Worm (Caenorhabditis elegans): ENCODE measurements around the gene fbxb-78.

Gene fbxb-78

DNA sequence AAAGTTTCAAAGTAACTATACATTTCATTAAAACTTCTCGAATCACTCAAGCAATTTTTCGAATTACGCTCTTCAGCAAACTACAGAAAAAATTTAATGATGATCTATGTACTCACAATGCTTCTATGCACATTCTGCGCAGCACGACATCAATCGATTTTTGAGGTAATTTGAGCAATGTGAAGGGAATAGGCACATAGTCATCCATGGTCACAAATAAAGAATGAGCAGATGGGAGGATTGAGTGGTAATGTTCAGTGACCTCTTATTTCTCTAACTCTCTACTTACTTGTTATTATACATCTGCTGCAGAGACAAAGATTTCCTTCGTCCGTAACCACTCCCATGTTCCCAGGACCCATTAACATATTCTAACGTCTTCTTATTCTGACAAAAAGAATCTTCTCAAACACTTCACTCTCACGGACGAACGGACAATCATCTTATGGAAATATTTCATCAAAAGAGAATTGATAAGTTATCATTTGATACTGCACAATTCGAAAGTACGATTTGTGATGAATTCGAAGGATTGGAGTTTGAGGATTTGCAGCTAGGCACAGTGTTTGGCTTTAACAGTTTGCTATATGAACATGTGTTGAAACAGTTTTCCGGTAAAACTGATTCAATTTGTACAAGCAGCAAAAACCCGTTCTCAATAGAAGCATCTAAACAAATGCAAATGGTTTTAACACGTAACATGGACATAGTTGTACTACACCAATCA lies 18.7 kb downstream of the fbxb-78 start, which contains the start of the genes fbxb-77 and Y17G9B.11:
Gene fbxb-77, minus strand, starts transcription at position 229 of the 727 bp plus-strand sequence.
Gene Y17G9B.11, plus strand, starts transcription at position 677 of the 727 bp plus-strand sequence.
- TF ChIP-seq egl-27 (tag; optimal IDR thresholded peaks at IDR 0.05), result no peak
- TF ChIP-seq hpl-2 (GFP tag; optimal IDR thresholded peaks at IDR 0.05), result no peak
- TF ChIP-seq nhr-84 (tag; optimal IDR thresholded peaks at IDR 0.05), result no peak
- TF ChIP-seq nhr-12 (tag; optimal IDR thresholded peaks at IDR 0.05), result no peak
- TF ChIP-seq mep-1 (tag; optimal IDR thresholded peaks at IDR 0.05), result no peak
- TF ChIP-seq lin-15B (tag; optimal IDR thresholded peaks at IDR 0.05), result no peak
- no peak for TF ChIP-seq unc-130 (tag; optimal IDR thresholded peaks at IDR 0.05)
- no peak for TF ChIP-seq sup-37 (GFP tag; optimal IDR thresholded peaks at IDR 0.05)
- TF ChIP-seq elt-2 (tag; optimal IDR thresholded peaks at IDR 0.05), result no peak
- no peak for TF ChIP-seq C04F5.9 (tag; optimal IDR thresholded peaks at IDR 0.05)
- TF ChIP-seq ceh-90 (tag; optimal IDR thresholded peaks at IDR 0.05), result no peak

DNA sequence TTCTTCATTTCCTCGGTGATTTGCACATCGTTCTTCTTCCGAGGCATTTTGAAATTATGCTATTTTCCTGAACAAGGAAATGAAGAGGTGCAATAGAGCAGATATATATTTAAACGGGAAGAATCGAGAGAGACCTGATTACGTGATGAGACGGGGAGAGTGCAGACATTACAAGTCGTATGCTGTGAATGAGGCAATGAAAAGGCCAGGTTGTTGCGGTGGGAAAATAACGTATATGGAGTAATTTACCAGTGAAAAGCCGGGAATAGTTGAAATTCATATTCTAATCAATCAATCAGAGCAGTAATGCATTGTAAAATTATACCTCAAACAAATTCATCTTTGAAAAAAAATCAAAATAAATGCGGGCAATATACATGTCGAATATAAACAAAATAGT lies 21.3 kb downstream of the fbxb-78 start, which contains the start of gene Y17G9B.8:
Gene Y17G9B.8, minus strand, starts transcription at position 182 of the 400 bp plus-strand sequence.
- TF ChIP-seq lsy-2 (tag; optimal IDR thresholded peaks at IDR 0.05) (peak; percentile 10 to 33), lin-13 (GFP tag; optimal IDR thresholded peaks at IDR 0.05) (no peak)

DNA sequence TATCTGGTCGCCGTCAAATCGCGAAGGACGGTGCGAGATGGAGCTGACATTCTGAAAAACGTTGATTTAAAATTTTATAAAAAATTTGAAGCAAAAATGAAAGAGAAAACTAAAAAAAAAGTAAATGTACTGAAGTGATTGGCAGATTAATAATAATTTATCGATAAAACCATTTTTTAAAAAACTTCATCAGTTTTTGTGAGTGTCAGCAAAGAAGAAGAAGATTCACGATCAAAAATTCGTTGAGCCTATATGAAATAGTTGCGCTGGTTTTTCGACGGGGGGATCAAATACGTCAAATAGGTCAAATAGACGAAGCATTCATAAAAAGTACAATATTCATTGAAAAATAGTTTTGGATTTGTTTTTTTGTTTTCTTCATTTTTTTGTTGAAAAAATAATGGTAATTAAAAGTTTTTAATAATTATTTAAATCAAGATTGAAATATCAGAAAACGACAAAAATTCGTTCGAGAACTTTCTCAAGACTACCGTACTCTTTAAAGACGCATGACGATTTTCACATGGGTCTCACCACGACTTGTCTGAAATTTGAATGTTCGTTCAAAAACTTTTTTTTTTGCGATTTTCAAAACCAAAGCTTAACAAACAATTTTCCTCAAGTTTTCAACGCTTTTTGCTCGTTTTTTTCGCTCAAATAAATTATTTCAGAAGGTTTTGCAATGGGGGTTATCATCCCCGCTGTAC lies 23.2 kb downstream of the fbxb-78 start, which contains the start of the genes memi-1 and cyp-31A3:
Gene memi-1, minus strand, starts transcription at position 51 of the 707 bp plus-strand sequence.
Gene cyp-31A3, plus strand, starts transcription at position 672 of the 707 bp plus-strand sequence.
- TF ChIP-seq efl-1 (optimal IDR thresholded peaks at IDR 0.05) (no peak), efl-1 (GFP tag; optimal IDR thresholded peaks at IDR 0.05 in 1 of 2) (peak in 1 of 2 experiments; percentile 23), lin-35 (GFP tag; optimal IDR thresholded peaks at IDR 0.05) (no peak)

DNA sequence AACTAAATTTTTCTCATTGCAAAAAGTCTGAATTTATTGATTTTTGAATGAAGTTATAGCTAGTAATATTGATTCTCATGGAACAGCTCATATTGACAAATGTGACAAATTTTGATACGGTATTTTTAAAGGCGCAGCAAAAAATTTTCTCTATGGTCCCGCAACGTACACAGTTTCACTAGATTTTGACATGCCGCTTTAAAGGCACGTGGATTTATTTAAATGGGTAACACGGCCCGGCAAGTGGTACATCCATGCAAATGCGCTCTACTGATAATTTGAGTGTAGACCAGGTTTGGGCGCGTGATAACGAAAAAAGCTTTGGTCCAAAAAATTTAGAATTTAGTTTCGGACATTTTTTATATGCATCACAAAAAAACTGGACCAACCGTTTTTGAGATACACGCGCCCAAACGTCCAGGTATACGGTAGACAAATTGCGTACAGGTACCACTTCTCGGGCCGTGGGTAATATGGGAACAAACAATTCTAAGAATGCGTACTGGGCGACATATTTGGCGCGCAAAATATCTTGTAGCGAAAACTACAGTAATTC lies 25.7 kb downstream of the fbxb-78 start:
- TF ChIP-seq lsy-2 (tag; optimal IDR thresholded peaks at IDR 0.05) (peak; percentile 29 to 53), efl-1 (optimal IDR thresholded peaks at IDR 0.05) (peak; percentile 11 to 13), efl-1 (GFP tag; optimal IDR thresholded peaks at IDR 0.05 in 1 of 2) (peak in 1 of 2 experiments; percentile 49), lin-35 (GFP tag; optimal IDR thresholded peaks at IDR 0.05) (peak in 1 of 2 experiments; percentile 22)

DNA sequence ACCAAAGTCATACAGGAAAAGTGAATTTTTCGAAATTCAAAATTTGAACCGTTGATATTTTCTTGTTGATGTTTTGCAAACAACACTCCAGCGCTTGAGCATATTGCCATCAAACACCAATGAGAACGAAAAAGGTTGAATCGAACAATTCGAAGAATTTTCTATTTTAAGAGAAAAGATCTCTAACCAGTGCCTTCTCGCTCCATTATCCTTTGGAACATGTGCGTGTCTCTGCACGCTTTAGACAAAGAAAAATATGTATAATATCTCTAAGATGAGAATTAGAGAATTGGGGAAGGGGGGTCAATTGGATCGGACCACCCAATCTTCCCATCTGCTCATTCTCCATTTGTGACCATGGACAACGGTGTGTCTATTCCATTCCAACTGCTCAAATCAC lies 26.5 kb downstream of the fbxb-78 start, which contains the start of gene Y17G9B.2:
Gene Y17G9B.2, plus strand, starts transcription at position 301 of the 400 bp plus-strand sequence.
- TF ChIP-seq snpc-4 (tag; optimal IDR thresholded peaks at IDR 0.05) (no peak), sup-37 (GFP tag; optimal IDR thresholded peaks at IDR 0.05) (no peak), zip-4 (GFP tag; optimal IDR thresholded peaks at IDR 0.05) (no peak), skn-1 (tag; optimal IDR thresholded peaks at IDR 0.05) (no peak), lsy-2 (tag; optimal IDR thresholded peaks at IDR 0.05) (no peak), swsn-7 (tag; optimal IDR thresholded peaks at IDR 0.05) (no peak)

DNA sequence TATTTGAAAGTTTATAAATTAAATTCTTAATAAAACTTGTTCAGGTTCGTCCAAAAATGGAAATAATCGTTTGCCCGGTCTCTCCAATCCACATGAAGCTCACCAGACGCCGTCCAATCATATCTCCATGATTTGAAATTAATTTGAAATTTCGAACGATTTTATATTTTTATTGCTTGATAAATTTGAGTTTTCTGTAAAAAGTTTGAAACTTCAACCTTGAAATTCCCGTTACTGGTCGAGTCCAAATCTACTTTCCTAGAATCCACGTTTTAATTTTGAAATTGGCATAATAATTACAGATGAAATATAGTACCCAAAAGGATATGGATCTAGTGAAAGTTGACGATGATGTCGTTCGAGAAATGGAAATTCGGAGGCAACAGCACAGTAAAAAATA lies 27.1 kb downstream of the fbxb-78 start, which contains the start of gene npp-26:
Gene npp-26, plus strand, starts transcription at position 301 of the 400 bp plus-strand sequence.
- TF ChIP-seq nhr-84 (tag; optimal IDR thresholded peaks at IDR 0.05), result no peak
- TF ChIP-seq swsn-7 (tag; optimal IDR thresholded peaks at IDR 0.05), result no peak
- no peak for TF ChIP-seq xbp-1 (tag; optimal IDR thresholded peaks at IDR 0.05)
- no peak for TF ChIP-seq nhr-90 (tag; optimal IDR thresholded peaks at IDR 0.05; ENCODE audit: poor library complexity)
- no peak for TF ChIP-seq tbx-2 (tag; optimal IDR thresholded peaks at IDR 0.05)
- TF ChIP-seq alr-1 (tag; optimal IDR thresholded peaks at IDR 0.05; ENCODE audit: borderline replicate concordance), result no peak
- no peak for TF ChIP-seq irx-1 (tag; optimal IDR thresholded peaks at IDR 0.05)
- no peak for TF ChIP-seq nhr-12 (tag; optimal IDR thresholded peaks at IDR 0.05)
- TF ChIP-seq ztf-4 (tag; optimal IDR thresholded peaks at IDR 0.05), result no peak
- TF ChIP-seq ceh-90 (tag; optimal IDR thresholded peaks at IDR 0.05), result no peak
- TF ChIP-seq lsy-2 (tag; optimal IDR thresholded peaks at IDR 0.05), result no peak
- TF ChIP-seq ceh-8 (GFP tag; optimal IDR thresholded peaks at IDR 0.05), result no peak
- TF ChIP-seq unc-30 (tag; optimal IDR thresholded peaks at IDR 0.05), result no peak
- no peak for TF ChIP-seq ceh-88 (GFP tag; IDR thresholded peaks at IDR 0.05)
